Worm (Caenorhabditis elegans) whole organism, L4 larva: ENCODE results near the gene T03F7.6.

Experiments used
- F37D6.2 ChIP-seq: sonication (generic microtip); optimal IDR thresholded peaks from 2 replicates; lab custom pipeline; 2016; ENCODE audit warnings: mild to moderate bottlenecking, missing genetic modification characterization, missing compliant biosample characterization
- F44E2.7 ChIP-seq: fragments of 200-800 bp; sonication (Bioruptor generic); IDR thresholded peaks from 2 replicates; pipeline ENCODE4 v2.1.2; 2022; ENCODE audit warnings: missing genetic modification characterization, missing compliant biosample characterization
- F49E8.2 ChIP-seq: sonication (generic microtip); optimal IDR thresholded peaks from 2 replicates; lab custom pipeline; 2016; ENCODE audit warnings: missing compliant biosample characterization, mild to moderate bottlenecking, missing genetic modification characterization, borderline replicate concordance
- Y105C5A.15 ChIP-seq: fragments of 200-800 bp; sonication (Bioruptor generic); IDR thresholded peaks from 2 replicates; pipeline ENCODE4 v1.3.6; 2022; ENCODE audit warnings: missing genetic modification characterization, missing compliant biosample characterization
- Y5F2A.4 ChIP-seq: fragments of 200-800 bp; sonication (Bioruptor generic); optimal IDR thresholded peaks from 2 replicates; lab custom pipeline; 2018; ENCODE audit warnings: mild to moderate bottlenecking, missing genetic modification characterization, missing compliant biosample characterization
- aha-1 ChIP-seq: fragments of 150-350 bp; peaks from one replicate; lab custom pipeline; 2014; ENCODE audit warnings: missing biosample characterization, missing genetic modification characterization
- attf-4 ChIP-seq: sonication (generic microtip); optimal IDR thresholded peaks from 3 replicates; lab custom pipeline; 2017; ENCODE audit warnings: missing biosample characterization, missing genetic modification characterization
- ceh-28 ChIP-seq: fragments of 150-350 bp; optimal IDR thresholded peaks from 2 replicates; lab custom pipeline; 2014; ENCODE audit warnings: missing biosample characterization, missing genetic modification reagents, missing genetic modification characterization
- ceh-82 ChIP-seq: sonication (generic microtip); optimal IDR thresholded peaks from 2 replicates; lab custom pipeline; 2017; ENCODE audit warnings: missing biosample characterization, missing genetic modification characterization
- ces-1 ChIP-seq: fragments of 150-350 bp; sonication (generic microtip); optimal IDR thresholded peaks from 4 replicates; lab custom pipeline; 2014; ENCODE audit warnings: missing biosample characterization, missing genetic modification reagents, missing genetic modification characterization
- daf-12 ChIP-seq: fragments of 150-350 bp; optimal IDR thresholded peaks from 2 replicates; lab custom pipeline; 2014; ENCODE audit warnings: missing biosample characterization, missing genetic modification reagents, missing genetic modification characterization
- daf-8 ChIP-seq: fragments of 200-800 bp; sonication (Bioruptor generic); IDR thresholded peaks from 2 replicates; pipeline ENCODE4 v1.3.6; 2022; ENCODE audit warnings: missing genetic modification characterization, missing compliant biosample characterization
- dve-1 ChIP-seq: sonication (generic microtip); optimal IDR thresholded peaks from 2 replicates; lab custom pipeline; 2017; ENCODE audit warnings: antibody characterized with exemption, mild to moderate bottlenecking, missing genetic modification characterization, missing compliant biosample characterization; ENCODE audit not compliant: insufficient read depth
- egl-27 ChIP-seq: sonication (generic microtip); optimal IDR thresholded peaks from 3 replicates; lab custom pipeline; 2017; ENCODE audit warnings: missing biosample characterization, missing genetic modification reagents, missing genetic modification characterization
- hlh-11 ChIP-seq: fragments of 200-800 bp; sonication (Bioruptor generic); optimal IDR thresholded peaks from 2 replicates; lab custom pipeline; 2018; ENCODE audit warnings: mild to moderate bottlenecking, missing genetic modification characterization, missing compliant biosample characterization
- lsy-2 ChIP-seq, 2 experiments: fragments of 150-350 bp in 1 of 2; sonication (generic microtip) in 1 of 2; optimal IDR thresholded peaks; 2 replicates each; lab custom pipeline; 2014 to 2017; ENCODE audit warnings: missing biosample characterization in 2 of 2, missing genetic modification characterization in 2 of 2
- madf-5 ChIP-seq, 2 experiments: fragments of 200-800 bp; sonication (Bioruptor generic); IDR thresholded peaks; 2 replicates each; pipeline ENCODE4 v1.3.6; 2022; ENCODE audit warnings: missing compliant biosample characterization in 2 of 2, missing genetic modification characterization in 2 of 2
- mes-2 ChIP-seq: sonication (generic microtip); optimal IDR thresholded peaks from 2 replicates; lab custom pipeline; 2016; ENCODE audit warnings: missing genotype, mild to moderate bottlenecking, missing genetic modification characterization, missing compliant biosample characterization; ENCODE audit not compliant: poor library complexity, severe bottlenecking
- mxl-2 ChIP-seq: fragments of 200-800 bp; sonication (Bioruptor generic); conservative IDR thresholded peaks from 2 replicates; pipeline ENCODE4 v1.3.6; 2022; ENCODE audit warnings: missing genetic modification reagents, missing genetic modification characterization, missing compliant biosample characterization
- nhr-237 ChIP-seq: sonication (generic microtip); optimal IDR thresholded peaks from 2 replicates; lab custom pipeline; 2017; ENCODE audit warnings: missing biosample characterization, missing genetic modification characterization
- nhr-28 ChIP-seq: fragments of 150-350 bp; optimal IDR thresholded peaks from 2 replicates; lab custom pipeline; 2014; ENCODE audit warnings: missing biosample characterization, missing genetic modification characterization
- nhr-41 ChIP-seq: fragments of 200-800 bp; sonication (Bioruptor generic); IDR thresholded peaks from 2 replicates; pipeline ENCODE4 v1.3.6; 2022; ENCODE audit warnings: missing genetic modification reagents, missing genetic modification characterization, missing compliant biosample characterization
- nhr-42 ChIP-seq: fragments of 200-800 bp; sonication (Bioruptor generic); IDR thresholded peaks from 2 replicates; pipeline ENCODE4 v1.3.6; 2022; ENCODE audit warnings: missing genetic modification characterization, missing compliant biosample characterization
- nhr-48 ChIP-seq: sonication (generic microtip); optimal IDR thresholded peaks from 2 replicates; lab custom pipeline; 2016; ENCODE audit warnings: mild to moderate bottlenecking, missing genetic modification characterization, missing compliant biosample characterization
- nhr-6 ChIP-seq: fragments of 150-350 bp; optimal IDR thresholded peaks from 2 replicates; lab custom pipeline; 2014; ENCODE audit warnings: missing biosample characterization, missing genetic modification characterization
- pha-4 ChIP-seq, 2 experiments: fragments of 150-350 bp in 1 of 2; fragments of 200-800 bp in 1 of 2; sonication (Bioruptor generic) in 1 of 2; IDR thresholded peaks in 1 of 2; optimal IDR thresholded peaks in 1 of 2; 2 replicates each; pipeline versions ENCODE4 v1.3.6 to Lab custom; 2014 to 2022; ENCODE audit warnings: missing genetic modification characterization in 2 of 2, missing genetic modification reagents in 2 of 2, missing biosample characterization in 1 of 2, missing compliant biosample characterization in 1 of 2
- pqm-1 ChIP-seq: sonication (generic microtip); optimal IDR thresholded peaks from 2 replicates; lab custom pipeline; 2017; ENCODE audit warnings: missing biosample characterization, missing genetic modification characterization
- tag-97 ChIP-seq: fragments of 200-800 bp; sonication (Bioruptor generic); IDR thresholded peaks from 2 replicates; pipeline ENCODE4 v1.3.6; 2022; ENCODE audit warnings: missing genetic modification characterization, missing compliant biosample characterization
- unc-130 ChIP-seq: sonication (generic microtip); optimal IDR thresholded peaks from 2 replicates; lab custom pipeline; 2016; ENCODE audit warnings: missing genetic modification reagents, missing genetic modification characterization, missing compliant biosample characterization
- unc-62 ChIP-seq, 3 experiments: fragments of 150-350 bp in 1 of 3; sonication (generic microtip); optimal IDR thresholded peaks in 2 of 3; peaks in 1 of 3; 1 replicate in 1 of 3; 2 replicates in 2 of 3; lab custom pipeline; 2014 to 2017; ENCODE audit warnings: missing biosample characterization in 3 of 3, missing genetic modification characterization in 3 of 3, missing genetic modification reagents in 3 of 3, missing genotype in 1 of 3
- zfp-2 ChIP-seq: sonication (generic microtip); optimal IDR thresholded peaks from 2 replicates; lab custom pipeline; 2016; ENCODE audit warnings: mild to moderate bottlenecking, missing genetic modification characterization, missing compliant biosample characterization

The T03F7.6 gene

DNA sequence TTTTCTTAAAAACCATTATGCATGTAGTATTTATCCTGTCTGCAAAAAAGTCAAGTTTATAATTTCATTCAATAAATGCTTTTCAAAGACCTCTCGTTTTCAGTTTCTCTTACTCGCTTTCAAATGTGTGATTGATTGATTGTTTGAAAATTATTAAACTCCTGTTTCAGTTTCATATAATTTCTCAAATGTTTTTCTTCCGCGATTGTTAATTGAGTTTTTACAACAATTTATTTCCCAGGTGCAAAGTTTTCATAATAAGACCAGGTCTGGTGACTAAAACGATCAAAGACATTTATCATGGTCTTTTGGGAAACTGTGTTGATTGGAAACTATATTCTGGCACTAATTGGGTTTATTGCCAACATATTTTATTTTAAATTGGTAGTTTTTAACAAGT, at the start of gene T03F7.6:
Gene T03F7.6, plus strand, starts transcription at position 301 of the 400 bp plus-strand sequence.
- no peak for TF ChIP-seq tag-97 (GFP tag; lab: Robert Waterston, UW)
- no peak for TF ChIP-seq pqm-1 (tag; lab: Kevin White, UChicago)
- TF ChIP-seq unc-130 (GFP tag; lab: Kevin White, UChicago), result no peak
- no peak for TF ChIP-seq ceh-82
- TF ChIP-seq daf-12 (tag; lab: Kevin White, UChicago), result no peak
- no peak for TF ChIP-seq lsy-2 (tag; optimal IDR thresholded peaks at IDR 0.05; lab: Kevin White, UChicago)
- no peak for TF ChIP-seq pha-4 (GFP tag; IDR thresholded peaks at IDR 0.05; lab: Robert Waterston, UW)
- TF ChIP-seq pha-4 (tag; optimal IDR thresholded peaks at IDR 0.05; lab: Kevin White, UChicago), result no peak
- no peak for TF ChIP-seq attf-4 (tag; lab: Kevin White, UChicago)
- TF ChIP-seq madf-5 (GFP tag; IDR thresholded peaks at IDR 0.05; lab: Robert Waterston, UW), result no peak
- TF ChIP-seq nhr-42, result no peak
- no peak for TF ChIP-seq mxl-2 (GFP tag; lab: Robert Waterston, UW)
- TF ChIP-seq F37D6.2 (tag; lab: Kevin White, UChicago), result no peak
- no peak for TF ChIP-seq Y5F2A.4 (GFP tag; lab: Kevin White, UChicago)
- TF ChIP-seq F44E2.7 (GFP tag; lab: Robert Waterston, UW), result no peak
- TF ChIP-seq unc-62 (GFP tag; optimal IDR thresholded peaks at IDR 0.05 in 1 of 2; lab: Kevin White, UChicago), result no peak
- TF ChIP-seq unc-62 (tag; optimal IDR thresholded peaks at IDR 0.05; lab: Kevin White, UChicago), result no peak
- TF ChIP-seq F49E8.2, result no peak
- no peak for TF ChIP-seq ceh-28 (tag; lab: Kevin White, UChicago)
- no peak for TF ChIP-seq nhr-237 (tag; lab: Kevin White, UChicago)

- TF ChIP-seq ces-1 (GFP tag; lab: Kevin White, UChicago) (no peak), unc-62 (GFP tag; optimal IDR thresholded peaks at IDR 0.05 in 1 of 2; lab: Kevin White, UChicago) (peak in 1 of 2 experiments; percentile 93), unc-62 (tag; optimal IDR thresholded peaks at IDR 0.05; lab: Kevin White, UChicago) (no peak)
These were observed 49.5 kb upstream of the T03F7.6 start for ce11 chrV:11245029-11245428.

DNA sequence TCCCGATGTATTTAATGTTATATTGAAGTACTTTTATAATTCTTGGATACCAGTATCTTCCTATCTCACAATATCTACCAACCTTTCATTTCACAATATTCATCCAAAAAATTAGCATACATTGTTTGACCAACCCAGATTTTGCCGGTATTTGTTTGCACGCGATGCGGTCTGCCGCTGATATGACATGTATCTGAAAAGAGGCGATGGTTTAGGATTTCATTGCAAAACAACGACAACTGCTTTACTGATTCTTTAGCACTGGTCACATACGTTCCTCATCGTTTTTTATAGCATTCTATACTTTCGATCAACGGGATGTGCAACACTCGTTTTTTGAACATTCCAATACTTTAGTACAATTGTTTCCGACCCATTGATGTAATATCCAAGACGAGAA, 46.6 kb upstream of the T03F7.6 start, which contains the start of gene mam-4:
Gene mam-4, plus strand, starts transcription at position 301 of the 400 bp plus-strand sequence.
- TF ChIP-seq mxl-2 (GFP tag; lab: Robert Waterston, UW), result no peak
- TF ChIP-seq unc-62 (GFP tag; optimal IDR thresholded peaks at IDR 0.05 in 1 of 2; lab: Kevin White, UChicago), result peak in 1 of 2 experiments; percentile 53
- TF ChIP-seq unc-62 (tag; optimal IDR thresholded peaks at IDR 0.05; lab: Kevin White, UChicago), result no peak

DNA sequence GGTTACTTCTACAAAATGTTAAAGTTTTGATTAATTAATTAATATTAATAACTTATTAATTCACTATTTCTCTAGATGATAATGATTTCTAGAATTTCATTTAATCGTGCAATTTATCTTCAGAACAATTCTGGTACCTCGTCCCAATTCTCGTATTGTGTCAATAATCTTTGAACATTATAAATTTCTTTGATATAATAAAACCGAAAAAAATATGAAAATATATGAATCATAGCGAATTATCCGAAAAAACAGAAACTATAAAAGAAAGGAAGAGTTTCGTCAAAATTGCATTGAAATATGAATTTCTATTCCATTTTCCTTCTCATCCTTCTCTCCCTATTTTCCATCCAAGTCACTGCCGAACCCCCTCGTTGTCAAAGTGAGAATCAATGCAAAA, 43.8 kb upstream of the T03F7.6 start, which contains the start of gene T19B10.12:
Gene T19B10.12, plus strand, starts transcription at position 301 of the 400 bp plus-strand sequence.
- TF ChIP-seq aha-1 (tag; lab: Kevin White, UChicago), result peak; percentile 27
- TF ChIP-seq nhr-41, result no peak
- TF ChIP-seq, all 104 proteins: peak for 1

- no peak for TF ChIP-seq hlh-11 (tag; lab: Kevin White, UChicago)
- TF ChIP-seq unc-62 (GFP tag; optimal IDR thresholded peaks at IDR 0.05 in 1 of 2; lab: Kevin White, UChicago), result peak in 1 of 2 experiments; percentile 95
- TF ChIP-seq unc-62 (tag; optimal IDR thresholded peaks at IDR 0.05; lab: Kevin White, UChicago), result no peak
These were observed 42.7 kb upstream of the T03F7.6 start for ce11 chrV:11251798-11252197.

- TF ChIP-seq daf-8 (GFP tag; lab: Robert Waterston, UW) (no peak), nhr-48 (tag; lab: Kevin White, UChicago) (no peak), zfp-2 (tag; lab: Kevin White, UChicago) (no peak), attf-4 (tag; lab: Kevin White, UChicago) (no peak), egl-27 (tag; lab: Kevin White, UChicago) (no peak), Y105C5A.15 (GFP tag; lab: Robert Waterston, UW) (no peak), hlh-11 (tag; lab: Kevin White, UChicago) (no peak), dve-1 (tag; lab: Kevin White, UChicago) (no peak), mxl-2 (GFP tag; lab: Robert Waterston, UW) (no peak), mes-2 (tag; lab: Kevin White, UChicago) (no peak), nhr-28 (tag; lab: Kevin White, UChicago) (no peak), nhr-6 (tag; lab: Kevin White, UChicago) (no peak)
These were observed 42.1 kb upstream of the T03F7.6 start, which contains the start of gene srsx-33 for ce11 chrV:11252429-11252828. Gene srsx-33, minus strand, starts transcription at chrV:11252529.
